Worm (Caenorhabditis elegans) whole organism, L1 larva: ENCODE data around the gene F21C10.11.

Source experiments
- C04F5.9 ChIP-seq: sonication (generic microtip); optimal IDR thresholded peaks from 2 replicates; lab custom pipeline; 2016; ENCODE audit warnings: missing genetic modification characterization, missing compliant biosample characterization
- C16A3.4 ChIP-seq: fragments of 150-350 bp; optimal IDR thresholded peaks from 2 replicates; lab custom pipeline; 2014; ENCODE audit warnings: missing biosample characterization, missing genetic modification characterization
- C34B4.2 ChIP-seq: sonication (generic microtip); optimal IDR thresholded peaks from 2 replicates; lab custom pipeline; 2017; ENCODE audit warnings: mild to moderate bottlenecking, missing genetic modification characterization, missing compliant biosample characterization
- Y116A8C.19 ChIP-seq: sonication (generic microtip); optimal IDR thresholded peaks from 2 replicates; lab custom pipeline; 2016; ENCODE audit warnings: missing compliant biosample characterization, missing genetic modification characterization, borderline replicate concordance
- aly-2 ChIP-seq: fragments of 150-350 bp; optimal IDR thresholded peaks from 2 replicates; lab custom pipeline; 2014; ENCODE audit warnings: missing biosample characterization, missing genetic modification characterization
- ama-1 ChIP-seq: fragments of 150-350 bp; optimal IDR thresholded peaks from 2 replicates; lab custom pipeline; 2014
- ceh-88 ChIP-seq: fragments of 200-800 bp; sonication (Bioruptor generic); IDR thresholded peaks from 2 replicates; pipeline ENCODE4 v1.3.6; 2022; ENCODE audit warnings: missing genetic modification characterization, missing compliant biosample characterization
- dpl-1 ChIP-seq, 3 experiments: fragments of 150-350 bp in 2 of 3; sonication (generic microtip) in 1 of 3; optimal IDR thresholded peaks; 2 replicates each; lab custom pipeline; 2014 to 2017; ENCODE audit warnings: missing biosample characterization in 3 of 3, missing genetic modification characterization in 3 of 3, missing genetic modification reagents in 3 of 3
- efl-3 ChIP-seq: fragments of 200-800 bp; sonication (Bioruptor generic); optimal IDR thresholded peaks from 2 replicates; lab custom pipeline; 2018; ENCODE audit warnings: mild to moderate bottlenecking, missing genetic modification characterization, missing compliant biosample characterization
- egl-27 ChIP-seq, 2 experiments: fragments of 150-350 bp in 1 of 2; sonication (generic microtip); optimal IDR thresholded peaks; 3 replicates each; lab custom pipeline; 2017 to 2018; ENCODE audit warnings: missing biosample characterization in 2 of 2, missing genetic modification characterization in 2 of 2, missing genetic modification reagents in 2 of 2
- grh-1 ChIP-seq: fragments of 200-800 bp; sonication (Bioruptor generic); IDR thresholded peaks from 2 replicates; pipeline ENCODE4 v1.3.6; 2022; ENCODE audit warnings: missing genetic modification reagents, missing genetic modification characterization, missing compliant biosample characterization
- hpl-2 ChIP-seq: fragments of 150-350 bp; optimal IDR thresholded peaks from 2 replicates; lab custom pipeline; 2014; ENCODE audit warnings: missing biosample characterization, missing genetic modification reagents, missing genetic modification characterization
- irx-1 ChIP-seq: sonication (generic microtip); optimal IDR thresholded peaks from 2 replicates; lab custom pipeline; 2016; ENCODE audit warnings: missing genetic modification characterization, missing compliant biosample characterization
- jun-1 ChIP-seq: fragments of 150-350 bp; optimal IDR thresholded peaks from 2 replicates; lab custom pipeline; 2014; ENCODE audit warnings: missing biosample characterization, missing genetic modification reagents, missing genetic modification characterization
- lin-14 ChIP-seq: fragments of 200-800 bp; sonication (Bioruptor generic); optimal IDR thresholded peaks from 2 replicates; lab custom pipeline; 2018; ENCODE audit warnings: mild to moderate bottlenecking, missing genetic modification characterization, moderate library complexity, missing compliant biosample characterization
- lin-15B ChIP-seq: fragments of 150-350 bp; sonication (generic microtip); optimal IDR thresholded peaks from 3 replicates; lab custom pipeline; 2014; ENCODE audit warnings: missing biosample characterization, missing genetic modification characterization
- lsy-2 ChIP-seq, 2 experiments: fragments of 150-350 bp; optimal IDR thresholded peaks; 2 replicates each; lab custom pipeline; 2014; ENCODE audit warnings: missing biosample characterization in 2 of 2, missing genetic modification characterization in 2 of 2
- nhr-11 ChIP-seq: fragments of 150-350 bp; optimal IDR thresholded peaks from 2 replicates; lab custom pipeline; 2014; ENCODE audit warnings: missing biosample characterization, missing genetic modification characterization
- nhr-12 ChIP-seq: sonication (generic microtip); optimal IDR thresholded peaks from 2 replicates; lab custom pipeline; 2017; ENCODE audit warnings: missing biosample characterization, missing genetic modification characterization
- nhr-20 ChIP-seq: sonication (generic microtip); optimal IDR thresholded peaks from 2 replicates; lab custom pipeline; 2016; ENCODE audit warnings: mild to moderate bottlenecking, missing genetic modification characterization, missing compliant biosample characterization
- nhr-237 ChIP-seq: fragments of 150-350 bp; optimal IDR thresholded peaks from 2 replicates; lab custom pipeline; 2014; ENCODE audit warnings: missing biosample characterization, missing genetic modification characterization
- nhr-71 ChIP-seq: sonication (generic microtip); optimal IDR thresholded peaks from 2 replicates; lab custom pipeline; 2016; ENCODE audit warnings: mild to moderate bottlenecking, missing genetic modification characterization, moderate library complexity, missing compliant biosample characterization
- nhr-84 ChIP-seq: sonication (generic microtip); optimal IDR thresholded peaks from 2 replicates; lab custom pipeline; 2017; ENCODE audit warnings: missing biosample characterization, missing genetic modification characterization
- nhr-85 ChIP-seq: sonication (generic microtip); peaks from one replicate; lab custom pipeline; 2016; ENCODE audit warnings: missing genetic modification characterization, inconsistent platforms, missing compliant biosample characterization
- nhr-90 ChIP-seq: sonication (generic microtip); optimal IDR thresholded peaks from 2 replicates; lab custom pipeline; 2016; ENCODE audit warnings: mild to moderate bottlenecking, missing genetic modification characterization, missing compliant biosample characterization; ENCODE audit not compliant: poor library complexity
- pag-3 ChIP-seq: sonication (generic microtip); optimal IDR thresholded peaks from 2 replicates; lab custom pipeline; 2017; ENCODE audit warnings: missing genetic modification characterization, mild to moderate bottlenecking, missing compliant biosample characterization, antibody characterized with exemption, borderline replicate concordance; ENCODE audit not compliant: insufficient read depth
- pax-3 ChIP-seq: fragments of 200-800 bp; sonication (Bioruptor generic); optimal IDR thresholded peaks from 2 replicates; lab custom pipeline; 2018; ENCODE audit warnings: mild to moderate bottlenecking, missing genetic modification characterization, moderate library complexity, missing compliant biosample characterization
- rnt-1 ChIP-seq: sonication (generic microtip); optimal IDR thresholded peaks from 2 replicates; lab custom pipeline; 2016; ENCODE audit warnings: mild to moderate bottlenecking, missing genetic modification characterization, moderate library complexity, missing compliant biosample characterization
- skn-1 ChIP-seq: fragments of 150-350 bp; optimal IDR thresholded peaks from 2 replicates; lab custom pipeline; 2014; ENCODE audit warnings: missing biosample characterization, missing genetic modification characterization
- snpc-4 ChIP-seq: fragments of 150-350 bp; optimal IDR thresholded peaks from 2 replicates; lab custom pipeline; 2014; ENCODE audit warnings: missing biosample characterization, missing genetic modification characterization
- snu-23 ChIP-seq: sonication (generic microtip); optimal IDR thresholded peaks from 2 replicates; lab custom pipeline; 2016; ENCODE audit warnings: missing genetic modification characterization, missing compliant biosample characterization
- sox-4 ChIP-seq: sonication (generic microtip); optimal IDR thresholded peaks from 2 replicates; lab custom pipeline; 2016; ENCODE audit warnings: missing genetic modification characterization, missing compliant biosample characterization
- sptf-1 ChIP-seq: fragments of 150-350 bp; optimal IDR thresholded peaks from 2 replicates; lab custom pipeline; 2014; ENCODE audit warnings: missing biosample characterization, missing genetic modification characterization
- sup-37 ChIP-seq: fragments of 200-800 bp; sonication (Bioruptor generic); optimal IDR thresholded peaks from 2 replicates; lab custom pipeline; 2018; ENCODE audit warnings: mild to moderate bottlenecking, missing genetic modification characterization, missing compliant biosample characterization
- swsn-7 ChIP-seq: sonication (generic microtip); optimal IDR thresholded peaks from 2 replicates; lab custom pipeline; 2016; ENCODE audit warnings: missing genetic modification characterization, missing compliant biosample characterization
- tbx-2 ChIP-seq: sonication (generic microtip); optimal IDR thresholded peaks from 2 replicates; lab custom pipeline; 2016; ENCODE audit warnings: missing genetic modification characterization, missing compliant biosample characterization
- unc-130 ChIP-seq: fragments of 150-350 bp; optimal IDR thresholded peaks from 2 replicates; lab custom pipeline; 2017; ENCODE audit warnings: missing biosample characterization, missing genetic modification characterization, inconsistent platforms
- unc-98 ChIP-seq: fragments of 200-800 bp; sonication (Bioruptor generic); IDR thresholded peaks from 2 replicates; pipeline ENCODE4 v1.3.6; 2022; ENCODE audit warnings: missing genetic modification characterization, missing compliant biosample characterization
- xbp-1 ChIP-seq: sonication (generic microtip); optimal IDR thresholded peaks from 2 replicates; lab custom pipeline; 2016; ENCODE audit warnings: missing genetic modification characterization, missing compliant biosample characterization
- zip-4 ChIP-seq: fragments of 200-800 bp; sonication (Bioruptor generic); optimal IDR thresholded peaks from 2 replicates; lab custom pipeline; 2018; ENCODE audit warnings: mild to moderate bottlenecking, missing genetic modification characterization, moderate library complexity, missing compliant biosample characterization
- ztf-11 ChIP-seq, 2 experiments: sonication (generic microtip); optimal IDR thresholded peaks; 2 replicates each; lab custom pipeline; 2016 to 2017; ENCODE audit warnings: missing genetic modification characterization in 2 of 2, missing biosample characterization in 1 of 2, missing compliant biosample characterization in 1 of 2
- ztf-4 ChIP-seq: fragments of 150-350 bp; optimal IDR thresholded peaks from 2 replicates; lab custom pipeline; 2014; ENCODE audit warnings: missing biosample characterization, missing genetic modification characterization

F21C10.11 gene

ce11 chrV:9146849-9147557 is 23.7 kb downstream of the F21C10.11 start, which contains the start of gene spl-2 (continued):
- no peak for TF ChIP-seq Y116A8C.19 (tag; lab: Kevin White, UChicago)
- no peak for TF ChIP-seq ztf-11 (tag; optimal IDR thresholded peaks at IDR 0.05; lab: Kevin White, UChicago)
- no peak for TF ChIP-seq dpl-1 (GFP tag; optimal IDR thresholded peaks at IDR 0.05; lab: Kevin White, UChicago)
- TF ChIP-seq unc-98 (GFP tag; lab: Robert Waterston, UW): no peak
- TF ChIP-seq nhr-85 (tag; lab: Kevin White, UChicago): peak; percentile 98
- TF ChIP-seq nhr-237 (tag; lab: Kevin White, UChicago): no peak
- no peak for TF ChIP-seq pag-3
- no peak for TF ChIP-seq nhr-12 (tag; lab: Kevin White, UChicago)
- TF ChIP-seq ceh-88 (GFP tag; lab: Robert Waterston, UW): no peak
- TF ChIP-seq efl-3 (GFP tag; lab: Kevin White, UChicago): no peak
- peak; percentile 29 for TF ChIP-seq nhr-90 (tag; lab: Kevin White, UChicago)
- no peak for TF ChIP-seq snpc-4 (tag; lab: Kevin White, UChicago)
- TF ChIP-seq rnt-1 (tag; lab: Kevin White, UChicago): no peak

- peak; percentile 2 for TF ChIP-seq tbx-2 (tag; lab: Kevin White, UChicago)
- TF ChIP-seq nhr-85 (tag; lab: Kevin White, UChicago): peak; percentile 82
- TF ChIP-seq nhr-20: peak; percentile 46
- TF ChIP-seq xbp-1 (tag; lab: Kevin White, UChicago): no peak
- no peak for TF ChIP-seq sox-4
- peak; percentile 32 for TF ChIP-seq nhr-71
- peak; percentile 23 for TF ChIP-seq lin-14 (GFP tag; lab: Kevin White, UChicago)
- TF ChIP-seq hpl-2 (GFP tag; lab: Kevin White, UChicago): no peak
Measured at ce11 chrV:9148151-9148550, 24.9 kb downstream of the F21C10.11 start.

DNA sequence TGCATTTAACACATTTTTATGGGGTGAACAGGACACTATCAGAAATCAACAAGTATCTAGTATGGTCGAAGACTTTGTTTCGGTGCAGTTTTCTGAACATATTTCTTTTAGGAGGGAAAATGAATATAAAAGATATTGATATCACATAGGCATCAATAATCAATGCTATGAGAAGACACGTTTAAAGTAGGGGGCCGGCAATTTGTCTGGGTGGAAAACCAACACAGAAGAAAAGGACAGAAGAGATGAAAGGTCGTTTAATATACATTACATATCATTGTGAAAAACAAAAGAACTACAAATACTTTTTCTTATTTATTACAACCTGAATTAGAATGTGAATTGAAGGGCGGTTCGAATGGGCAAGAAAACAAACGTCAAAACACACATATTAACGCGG is 29.1 kb downstream of the F21C10.11 start:
- TF ChIP-seq egl-27 (tag; optimal IDR thresholded peaks at IDR 0.05; lab: Kevin White, UChicago): no peak
- TF ChIP-seq lin-15B: no peak
- TF ChIP-seq nhr-85 (tag; lab: Kevin White, UChicago): peak; percentile 78
- TF ChIP-seq nhr-71: peak; percentile 7
- peak; percentile 4 for TF ChIP-seq snu-23 (GFP tag; lab: Kevin White, UChicago)
- peak; percentile 7 for TF ChIP-seq nhr-20
- TF ChIP-seq grh-1: no peak

- no peak for TF ChIP-seq swsn-7
- TF ChIP-seq unc-130 (tag; lab: Kevin White, UChicago): no peak
- TF ChIP-seq ama-1: no peak
- TF ChIP-seq irx-1 (tag; lab: Kevin White, UChicago): no peak
- no peak for TF ChIP-seq sptf-1 (tag; lab: Kevin White, UChicago)
- no peak for TF ChIP-seq nhr-84 (tag; lab: Kevin White, UChicago)
- no peak for TF ChIP-seq lin-14 (GFP tag; lab: Kevin White, UChicago)
Measured at ce11 chrV:9154772-9155171, 31.5 kb downstream of the F21C10.11 start, which contains the start of gene B0222.5. Gene B0222.5, minus strand, starts transcription at chrV:9154872.

DNA sequence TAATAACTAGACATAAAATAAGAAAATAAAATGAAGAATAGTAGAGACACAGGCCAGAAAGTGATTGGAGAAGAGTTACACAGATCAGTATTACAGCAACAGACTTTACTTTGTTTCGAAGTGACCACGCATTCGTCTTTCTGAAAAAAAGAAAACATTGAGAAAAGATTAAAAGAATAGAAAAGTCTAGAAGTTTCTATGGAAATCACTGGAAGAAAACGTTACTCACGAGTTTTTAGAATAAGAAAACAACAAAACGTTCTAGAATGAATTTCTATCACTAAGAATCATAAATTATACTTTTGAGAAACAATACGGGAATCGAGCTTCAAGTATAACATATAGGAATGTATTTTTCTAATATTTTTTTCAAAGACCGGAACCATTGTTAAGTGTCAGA is 32.3 kb downstream of the F21C10.11 start:
- no peak for TF ChIP-seq ztf-4 (tag; lab: Kevin White, UChicago)
- TF ChIP-seq C16A3.4 (tag; lab: Kevin White, UChicago): no peak
- TF ChIP-seq sup-37 (GFP tag; lab: Kevin White, UChicago): no peak
- TF ChIP-seq pag-3: no peak
- no peak for TF ChIP-seq lsy-2 (tag; optimal IDR thresholded peaks at IDR 0.05; lab: Kevin White, UChicago)
- no peak for TF ChIP-seq jun-1 (tag; lab: Kevin White, UChicago)
- no peak for TF ChIP-seq C04F5.9 (tag; lab: Kevin White, UChicago)
- TF ChIP-seq aly-2: no peak
- TF ChIP-seq zip-4 (GFP tag; lab: Kevin White, UChicago): no peak
- no peak for TF ChIP-seq C34B4.2
- no peak for TF ChIP-seq skn-1
- TF ChIP-seq nhr-11 (tag; lab: Kevin White, UChicago): no peak
- no peak for TF ChIP-seq pax-3
- no peak for TF ChIP-seq lin-15B
